Fruit fly (Drosophila melanogaster) whole organism: ENCODE results near the gene CG10469.

Source experiments
- CG8478 ChIP-seq: fragments of >200 bp; optimal IDR thresholded peaks from 2 replicates; lab custom pipeline; 2018; ENCODE audit warnings: inconsistent platforms
- Dll ChIP-seq: fragments of >200 bp; optimal IDR thresholded peaks from 2 replicates; lab custom pipeline; 2017
- psq ChIP-seq: fragments of >200 bp; optimal IDR thresholded peaks from 2 replicates; lab custom pipeline; 2017
- usp ChIP-seq: fragments of >200 bp; optimal IDR thresholded peaks from 2 replicates; lab custom pipeline; 2017; ENCODE audit warnings: missing biosample characterization, missing genetic modification characterization, mixed read lengths

dm6 chr3L:6050230-6050807 is 42.8 kb downstream of the CG10469 start, which contains the start of gene Jon65Aiii:
- TF ChIP-seq CG8478 (lab: Kevin White, UChicago) (no peak), Dll (lab: Kevin White, UChicago) (no peak), psq (no peak), usp (no peak)
